Worm (Caenorhabditis elegans) whole organism, late embryonic: ENCODE measurements around the gene mrps-18A.

Experiments
- ceh-22 ChIP-seq: sonication (generic microtip); optimal IDR thresholded peaks from 2 replicates; lab custom pipeline; 2017; ENCODE audit warnings: missing biosample characterization, missing genetic modification characterization
- elt-4 ChIP-seq: sonication (generic microtip); optimal IDR thresholded peaks from 2 replicates; lab custom pipeline; 2016; ENCODE audit warnings: missing genetic modification characterization, missing compliant biosample characterization
- pax-1 ChIP-seq: fragments of 150-350 bp; optimal IDR thresholded peaks from 2 replicates; lab custom pipeline; 2014; ENCODE audit warnings: missing biosample characterization, missing genetic modification characterization

- TF ChIP-seq ceh-22 (tag; lab: Kevin White, UChicago): no peak
- TF ChIP-seq elt-4 (tag; lab: Kevin White, UChicago): no peak
- no peak for TF ChIP-seq pax-1 (tag; lab: Kevin White, UChicago)
Measured at ce11 chrIII:8300860-8301396, 30.8 kb downstream of the mrps-18A start.
